Worm (Caenorhabditis elegans) whole organism, L1 larva: ENCODE data around the gene F26G1.11.

ENCODE experiments used
- C34B4.2 ChIP-seq: sonication (generic microtip); optimal IDR thresholded peaks from 2 replicates; lab custom pipeline; 2017; ENCODE audit warnings: mild to moderate bottlenecking, missing genetic modification characterization, missing compliant biosample characterization
- F16B12.6 ChIP-seq: fragments of 150-350 bp; optimal IDR thresholded peaks from 2 replicates; lab custom pipeline; 2014; ENCODE audit warnings: missing biosample characterization, missing genetic modification characterization
- Y116A8C.19 ChIP-seq: sonication (generic microtip); optimal IDR thresholded peaks from 2 replicates; lab custom pipeline; 2016; ENCODE audit warnings: missing compliant biosample characterization, missing genetic modification characterization, borderline replicate concordance
- alr-1 ChIP-seq: fragments of 200-800 bp; sonication (Bioruptor generic); optimal IDR thresholded peaks from 2 replicates; lab custom pipeline; 2018; ENCODE audit warnings: borderline replicate concordance, mild to moderate bottlenecking, missing genetic modification characterization, missing compliant biosample characterization
- aly-2 ChIP-seq: fragments of 150-350 bp; optimal IDR thresholded peaks from 2 replicates; lab custom pipeline; 2014; ENCODE audit warnings: missing biosample characterization, missing genetic modification characterization
- ama-1 ChIP-seq: fragments of 150-350 bp; optimal IDR thresholded peaks from 2 replicates; lab custom pipeline; 2014
- blmp-1 ChIP-seq: fragments of 150-350 bp; optimal IDR thresholded peaks from 2 replicates; lab custom pipeline; 2014; ENCODE audit warnings: missing biosample characterization, missing genetic modification characterization
- ceh-82 ChIP-seq, 3 experiments: fragments of 150-350 bp in 1 of 3; sonication (generic microtip) in 2 of 3; optimal IDR thresholded peaks; 2 replicates each; lab custom pipeline; 2014 to 2017; ENCODE audit warnings: missing biosample characterization in 3 of 3, missing genetic modification characterization in 3 of 3
- ces-1 ChIP-seq: fragments of 150-350 bp; optimal IDR thresholded peaks from 2 replicates; lab custom pipeline; 2014; ENCODE audit warnings: missing biosample characterization, missing genetic modification reagents, missing genetic modification characterization
- dpl-1 ChIP-seq, 3 experiments: fragments of 150-350 bp in 2 of 3; sonication (generic microtip) in 1 of 3; optimal IDR thresholded peaks; 2 replicates each; lab custom pipeline; 2014 to 2017; ENCODE audit warnings: missing biosample characterization in 3 of 3, missing genetic modification characterization in 3 of 3, missing genetic modification reagents in 3 of 3
- dsc-1 ChIP-seq: sonication (generic microtip); optimal IDR thresholded peaks from 2 replicates; lab custom pipeline; 2016; ENCODE audit warnings: mild to moderate bottlenecking, missing genetic modification characterization, missing compliant biosample characterization
- efl-1 ChIP-seq, 4 experiments: fragments of 150-350 bp; optimal IDR thresholded peaks in 3 of 4; peaks in 1 of 4; 1 replicate in 1 of 4; 2 replicates in 3 of 4; lab custom pipeline; 2014; ENCODE audit warnings: missing biosample characterization in 2 of 4, missing genetic modification characterization in 2 of 4, missing genetic modification reagents in 2 of 4
- egl-13 ChIP-seq: sonication (generic microtip); optimal IDR thresholded peaks from 2 replicates; lab custom pipeline; 2016; ENCODE audit warnings: missing genotype, missing genetic modification reagents, missing genetic modification characterization, missing compliant biosample characterization
- egl-27 ChIP-seq, 2 experiments: fragments of 150-350 bp in 1 of 2; sonication (generic microtip); optimal IDR thresholded peaks; 3 replicates each; lab custom pipeline; 2017 to 2018; ENCODE audit warnings: missing biosample characterization in 2 of 2, missing genetic modification characterization in 2 of 2, missing genetic modification reagents in 2 of 2
- elt-3 ChIP-seq, 6 experiments: fragments of 150-350 bp in 1 of 6; sonication (generic microtip); optimal IDR thresholded peaks; 2 replicates each; lab custom pipeline; 2017 to 2018; ENCODE audit warnings: missing biosample characterization in 6 of 6, missing genetic modification characterization in 6 of 6, inconsistent platforms in 1 of 6
- ets-5 ChIP-seq: fragments of 200-800 bp; sonication (Bioruptor generic); IDR thresholded peaks from 2 replicates; pipeline ENCODE4 v1.3.6; 2022; ENCODE audit warnings: missing genetic modification characterization, missing compliant biosample characterization
- fkh-10 ChIP-seq: sonication (generic microtip); optimal IDR thresholded peaks from 2 replicates; lab custom pipeline; 2017; ENCODE audit warnings: missing biosample characterization, missing genetic modification reagents, missing genetic modification characterization
- fkh-4 ChIP-seq: sonication (generic microtip); optimal IDR thresholded peaks from 2 replicates; lab custom pipeline; 2016; ENCODE audit warnings: missing compliant biosample characterization, missing genetic modification characterization, borderline replicate concordance
- fkh-8 ChIP-seq: sonication (generic microtip); optimal IDR thresholded peaks from 2 replicates; lab custom pipeline; 2016; ENCODE audit warnings: mild to moderate bottlenecking, missing genetic modification characterization, missing compliant biosample characterization
- hlh-17 ChIP-seq: fragments of 200-800 bp; sonication (Bioruptor generic); optimal IDR thresholded peaks from 2 replicates; lab custom pipeline; 2018; ENCODE audit warnings: missing genetic modification characterization, mild to moderate bottlenecking, missing compliant biosample characterization, moderate library complexity, borderline replicate concordance
- hpl-2 ChIP-seq: fragments of 150-350 bp; optimal IDR thresholded peaks from 2 replicates; lab custom pipeline; 2014; ENCODE audit warnings: missing biosample characterization, missing genetic modification reagents, missing genetic modification characterization
- isw-1 ChIP-seq: fragments of 200-800 bp; sonication (Bioruptor generic); IDR thresholded peaks from 2 replicates; pipeline ENCODE4 v1.3.6; 2022; ENCODE audit warnings: missing genetic modification characterization, missing compliant biosample characterization
- jun-1 ChIP-seq: fragments of 150-350 bp; optimal IDR thresholded peaks from 2 replicates; lab custom pipeline; 2014; ENCODE audit warnings: missing biosample characterization, missing genetic modification reagents, missing genetic modification characterization
- lin-13 ChIP-seq: fragments of 150-350 bp; optimal IDR thresholded peaks from 2 replicates; lab custom pipeline; 2014; ENCODE audit warnings: missing biosample characterization, missing genetic modification reagents, missing genetic modification characterization
- lin-14 ChIP-seq: fragments of 200-800 bp; sonication (Bioruptor generic); optimal IDR thresholded peaks from 2 replicates; lab custom pipeline; 2018; ENCODE audit warnings: mild to moderate bottlenecking, missing genetic modification characterization, moderate library complexity, missing compliant biosample characterization
- lin-15B ChIP-seq: fragments of 150-350 bp; sonication (generic microtip); optimal IDR thresholded peaks from 3 replicates; lab custom pipeline; 2014; ENCODE audit warnings: missing biosample characterization, missing genetic modification characterization
- lin-35 ChIP-seq, 2 experiments: fragments of 150-350 bp; optimal IDR thresholded peaks; 2 replicates each; lab custom pipeline; 2014; ENCODE audit warnings: missing biosample characterization in 2 of 2, missing genetic modification characterization in 2 of 2, missing genetic modification reagents in 2 of 2
- lsy-2 ChIP-seq, 2 experiments: fragments of 150-350 bp; optimal IDR thresholded peaks; 2 replicates each; lab custom pipeline; 2014; ENCODE audit warnings: missing biosample characterization in 2 of 2, missing genetic modification characterization in 2 of 2
- mep-1 ChIP-seq: fragments of 150-350 bp; optimal IDR thresholded peaks from 2 replicates; lab custom pipeline; 2014; ENCODE audit warnings: missing biosample characterization, missing genetic modification characterization
- nhr-11 ChIP-seq: fragments of 150-350 bp; optimal IDR thresholded peaks from 2 replicates; lab custom pipeline; 2014; ENCODE audit warnings: missing biosample characterization, missing genetic modification characterization
- nhr-237 ChIP-seq: fragments of 150-350 bp; optimal IDR thresholded peaks from 2 replicates; lab custom pipeline; 2014; ENCODE audit warnings: missing biosample characterization, missing genetic modification characterization
- nhr-28 ChIP-seq: fragments of 150-350 bp; optimal IDR thresholded peaks from 2 replicates; lab custom pipeline; 2014; ENCODE audit warnings: missing biosample characterization, missing genetic modification characterization
- nhr-47 ChIP-seq: sonication (generic microtip); optimal IDR thresholded peaks from 2 replicates; lab custom pipeline; 2016; ENCODE audit warnings: mild to moderate bottlenecking, missing genetic modification characterization, moderate library complexity, missing compliant biosample characterization
- nhr-76 ChIP-seq: sonication (generic microtip); optimal IDR thresholded peaks from 2 replicates; lab custom pipeline; 2017; ENCODE audit warnings: missing biosample characterization, missing genetic modification characterization
- nhr-84 ChIP-seq: sonication (generic microtip); optimal IDR thresholded peaks from 2 replicates; lab custom pipeline; 2017; ENCODE audit warnings: missing biosample characterization, missing genetic modification characterization
- nhr-85 ChIP-seq: sonication (generic microtip); peaks from one replicate; lab custom pipeline; 2016; ENCODE audit warnings: missing genetic modification characterization, inconsistent platforms, missing compliant biosample characterization
- pag-3 ChIP-seq: sonication (generic microtip); optimal IDR thresholded peaks from 2 replicates; lab custom pipeline; 2017; ENCODE audit warnings: missing genetic modification characterization, mild to moderate bottlenecking, missing compliant biosample characterization, antibody characterized with exemption, borderline replicate concordance; ENCODE audit not compliant: insufficient read depth
- pax-3 ChIP-seq: fragments of 200-800 bp; sonication (Bioruptor generic); optimal IDR thresholded peaks from 2 replicates; lab custom pipeline; 2018; ENCODE audit warnings: mild to moderate bottlenecking, missing genetic modification characterization, moderate library complexity, missing compliant biosample characterization
- pqm-1 ChIP-seq: sonication (generic microtip); optimal IDR thresholded peaks from 3 replicates; lab custom pipeline; 2017; ENCODE audit warnings: missing biosample characterization, missing genetic modification characterization
- rnt-1 ChIP-seq: sonication (generic microtip); optimal IDR thresholded peaks from 2 replicates; lab custom pipeline; 2016; ENCODE audit warnings: mild to moderate bottlenecking, missing genetic modification characterization, moderate library complexity, missing compliant biosample characterization
- snu-23 ChIP-seq: sonication (generic microtip); optimal IDR thresholded peaks from 2 replicates; lab custom pipeline; 2016; ENCODE audit warnings: missing genetic modification characterization, missing compliant biosample characterization
- sptf-1 ChIP-seq: fragments of 150-350 bp; optimal IDR thresholded peaks from 2 replicates; lab custom pipeline; 2014; ENCODE audit warnings: missing biosample characterization, missing genetic modification characterization
- swsn-7 ChIP-seq: sonication (generic microtip); optimal IDR thresholded peaks from 2 replicates; lab custom pipeline; 2016; ENCODE audit warnings: missing genetic modification characterization, missing compliant biosample characterization
- unc-62 ChIP-seq: fragments of 150-350 bp; optimal IDR thresholded peaks from 2 replicates; lab custom pipeline; 2014; ENCODE audit warnings: missing biosample characterization, missing genetic modification reagents, missing genetic modification characterization
- unc-86 ChIP-seq: sonication (generic microtip); optimal IDR thresholded peaks from 2 replicates; lab custom pipeline; 2016; ENCODE audit warnings: missing genetic modification characterization, missing compliant biosample characterization

Gene F26G1.11

DNA sequence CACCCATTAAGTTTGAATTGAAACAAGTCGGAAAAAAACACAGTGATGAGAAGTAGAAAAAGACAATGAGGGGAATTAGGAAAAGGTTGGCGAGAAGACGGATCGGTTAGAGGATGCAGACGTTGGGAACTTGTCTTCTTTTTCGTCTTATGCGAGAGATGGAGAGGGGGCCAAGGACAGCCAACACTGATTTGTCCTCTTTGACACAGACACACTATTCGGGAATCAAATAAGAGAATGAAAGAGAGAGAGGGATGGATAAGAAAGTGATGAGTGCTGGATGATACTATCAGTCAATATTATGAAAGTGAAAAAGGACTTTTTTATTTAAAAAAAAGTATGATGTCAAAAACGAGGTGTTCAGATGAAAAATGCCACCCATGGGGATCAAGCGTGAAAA lies 44.8 kb downstream of the F26G1.11 start, which contains the start of gene lact-5 (continued):
- TF ChIP-seq pqm-1 (tag; lab: Kevin White, UChicago): no peak
- TF ChIP-seq fkh-10 (GFP tag; lab: Kevin White, UChicago): no peak
- TF ChIP-seq unc-62 (GFP tag; lab: Kevin White, UChicago): no peak
- no peak for TF ChIP-seq F16B12.6 (tag; lab: Kevin White, UChicago)
- no peak for TF ChIP-seq nhr-47 (tag; lab: Kevin White, UChicago)
- no peak for TF ChIP-seq mep-1 (tag; lab: Kevin White, UChicago)
- no peak for TF ChIP-seq nhr-84
- no peak for TF ChIP-seq aly-2 (tag; lab: Kevin White, UChicago)
- TF ChIP-seq elt-3 (tag; optimal IDR thresholded peaks at IDR 0.05; lab: Kevin White, UChicago): peak in 3 of 6 experiments; percentile 34 to 69 (median 45)
- TF ChIP-seq ceh-82 (tag; optimal IDR thresholded peaks at IDR 0.05; lab: Kevin White, UChicago): no peak
- TF ChIP-seq pax-3: no peak
- no peak for TF ChIP-seq fkh-8 (tag; lab: Kevin White, UChicago)
- no peak for TF ChIP-seq lin-15B
- TF ChIP-seq hlh-17 (GFP tag; lab: Kevin White, UChicago): no peak
- peak in 1 of 2 experiments; percentile 12 for TF ChIP-seq lsy-2 (tag; optimal IDR thresholded peaks at IDR 0.05; lab: Kevin White, UChicago)
- TF ChIP-seq hpl-2 (GFP tag; lab: Kevin White, UChicago): no peak
- TF ChIP-seq nhr-11: no peak
- peak; percentile 71 for TF ChIP-seq lin-14 (GFP tag; lab: Kevin White, UChicago)
- peak; percentile 76 for TF ChIP-seq nhr-85
- no peak for TF ChIP-seq sptf-1 (tag; lab: Kevin White, UChicago)
- TF ChIP-seq rnt-1 (tag; lab: Kevin White, UChicago): no peak
- peak; percentile 95 for TF ChIP-seq blmp-1 (tag; lab: Kevin White, UChicago)
- TF ChIP-seq ets-5: no peak
- no peak for TF ChIP-seq ama-1
- no peak for TF ChIP-seq lin-35 (GFP tag; optimal IDR thresholded peaks at IDR 0.05; lab: Kevin White, UChicago)
- no peak for TF ChIP-seq fkh-4 (tag; lab: Kevin White, UChicago)
- no peak for TF ChIP-seq lin-13 (GFP tag; lab: Kevin White, UChicago)
- no peak for TF ChIP-seq jun-1
- TF ChIP-seq egl-13 (tag; lab: Kevin White, UChicago): no peak
- TF ChIP-seq dsc-1 (tag; lab: Kevin White, UChicago): no peak
- no peak for TF ChIP-seq C34B4.2
- TF ChIP-seq Y116A8C.19 (tag; lab: Kevin White, UChicago): no peak
- no peak for TF ChIP-seq isw-1 (GFP tag; lab: Robert Waterston, UW)
- no peak for TF ChIP-seq nhr-76 (tag; lab: Kevin White, UChicago)
- no peak for TF ChIP-seq nhr-237 (tag; lab: Kevin White, UChicago)
- no peak for TF ChIP-seq nhr-28 (tag; lab: Kevin White, UChicago)
- TF ChIP-seq dpl-1 (GFP tag; optimal IDR thresholded peaks at IDR 0.05; lab: Kevin White, UChicago): no peak
- no peak for TF ChIP-seq ces-1
- no peak for TF ChIP-seq pag-3 (tag; lab: Kevin White, UChicago)

DNA sequence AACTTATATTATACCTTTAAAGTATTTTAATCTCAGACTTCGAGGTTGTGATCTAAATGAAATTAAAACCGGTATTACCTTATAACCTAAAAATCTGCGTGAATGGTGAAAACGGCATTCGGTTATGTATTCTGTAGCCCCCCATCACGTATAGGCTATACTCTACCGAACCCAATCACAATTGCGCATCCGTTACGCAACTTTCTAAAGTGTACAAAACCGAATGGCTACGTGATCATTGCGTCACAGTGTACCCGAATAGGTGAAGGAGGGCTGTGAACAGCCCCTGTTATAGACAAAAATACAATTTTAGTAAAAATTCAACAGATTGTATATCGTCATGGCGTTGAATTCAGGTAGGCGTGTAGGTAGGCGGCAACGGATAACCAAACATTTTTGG lies 45.7 kb downstream of the F26G1.11 start:
- no peak for TF ChIP-seq fkh-8 (tag; lab: Kevin White, UChicago)
- no peak for TF ChIP-seq alr-1 (tag; lab: Kevin White, UChicago)
- TF ChIP-seq fkh-10 (GFP tag; lab: Kevin White, UChicago): no peak
- no peak for TF ChIP-seq pax-3
- no peak for TF ChIP-seq dpl-1 (GFP tag; optimal IDR thresholded peaks at IDR 0.05; lab: Kevin White, UChicago)
- TF ChIP-seq isw-1 (GFP tag; lab: Robert Waterston, UW): no peak
- no peak for TF ChIP-seq mep-1 (tag; lab: Kevin White, UChicago)
- no peak for TF ChIP-seq efl-1 (optimal IDR thresholded peaks at IDR 0.05; lab: Kevin White, UChicago)
- peak in 1 of 2 experiments; percentile 79 for TF ChIP-seq efl-1 (GFP tag; optimal IDR thresholded peaks at IDR 0.05 in 1 of 2; lab: Kevin White, UChicago)
- TF ChIP-seq blmp-1 (tag; lab: Kevin White, UChicago): peak; percentile 58
- no peak for TF ChIP-seq egl-27 (tag; optimal IDR thresholded peaks at IDR 0.05; lab: Kevin White, UChicago)
- TF ChIP-seq snu-23 (GFP tag; lab: Kevin White, UChicago): no peak
- TF ChIP-seq swsn-7 (tag; lab: Kevin White, UChicago): no peak
- no peak for TF ChIP-seq unc-86 (tag; lab: Kevin White, UChicago)
